Fruit fly (Drosophila melanogaster) Kc167 (cell line): ENCODE data around the gene Cad87A.

Source experiments
- Myc ChIP-seq: fragments of >200 bp; optimal IDR thresholded peaks from 2 replicates; lab custom pipeline; 2017; ENCODE audit warnings: missing external identifiers
- Sin3A ChIP-seq: fragments of >200 bp; optimal IDR thresholded peaks from 2 replicates; lab custom pipeline; 2018; ENCODE audit warnings: missing external identifiers
- psq ChIP-seq: fragments of >200 bp; optimal IDR thresholded peaks from 2 replicates; lab custom pipeline; 2017; ENCODE audit warnings: missing external identifiers
- ttk ChIP-seq: sonication (Bioruptor generic); optimal IDR thresholded peaks from 2 replicates; lab custom pipeline; 2017; ENCODE audit warnings: missing external identifiers

DNA sequence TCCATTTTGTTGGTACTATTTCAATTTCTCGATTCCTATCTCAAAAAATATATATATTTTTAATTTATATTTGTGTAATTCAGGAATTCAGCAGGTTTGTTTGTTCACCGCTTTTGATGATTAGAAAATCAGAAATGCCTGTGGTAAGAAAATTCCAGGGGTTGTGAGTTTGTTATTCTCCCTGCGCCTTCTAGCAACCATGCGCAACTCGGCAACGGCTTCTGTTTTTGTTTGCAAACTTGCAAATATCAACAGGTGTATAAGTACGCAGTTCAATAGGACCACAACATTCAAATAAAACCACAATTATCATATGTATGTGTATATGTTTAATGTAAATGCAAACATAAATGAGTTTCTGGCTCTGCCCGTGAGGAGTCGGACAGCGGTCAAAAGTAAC, 55.7 kb downstream of the Cad87A start, which contains the start of gene Dnali1:
- TF ChIP-seq ttk (lab: Kevin White, UChicago): no peak
- TF ChIP-seq Myc (lab: Kevin White, UChicago): no peak
- no peak for TF ChIP-seq psq (lab: Kevin White, UChicago)
- TF ChIP-seq Sin3A (lab: Kevin White, UChicago): no peak
